Worm (Caenorhabditis elegans) whole organism, L4 larva: ENCODE results near the gene Y97E10AR.8.

ENCODE experiments used
- ZK546.5 ChIP-seq, 2 experiments: sonication (generic microtip); optimal IDR thresholded peaks; 2 replicates each; lab custom pipeline; 2017; ENCODE audit warnings: missing biosample characterization in 2 of 2, missing genetic modification characterization in 2 of 2
- aly-2 ChIP-seq: sonication (generic microtip); optimal IDR thresholded peaks from 2 replicates; lab custom pipeline; 2018; ENCODE audit warnings: missing biosample characterization, missing genetic modification characterization
- dmd-9 ChIP-seq: fragments of 200-800 bp; sonication (Bioruptor generic); IDR thresholded peaks from 2 replicates; pipeline ENCODE4 v1.3.6; 2022; ENCODE audit warnings: missing genetic modification reagents, missing genetic modification characterization, missing compliant biosample characterization
- madf-5 ChIP-seq, 2 experiments: fragments of 200-800 bp; sonication (Bioruptor generic); IDR thresholded peaks; 2 replicates each; pipeline ENCODE4 v1.3.6; 2022; ENCODE audit warnings: missing compliant biosample characterization in 2 of 2, missing genetic modification characterization in 2 of 2
- mep-1 ChIP-seq: fragments of 150-350 bp; sonication (generic microtip); optimal IDR thresholded peaks from 3 replicates; lab custom pipeline; 2014; ENCODE audit warnings: missing biosample characterization, missing genetic modification characterization
- nhr-111 ChIP-seq: fragments of 200-800 bp; sonication (Bioruptor generic); optimal IDR thresholded peaks from 2 replicates; lab custom pipeline; 2018; ENCODE audit warnings: mild to moderate bottlenecking, missing genetic modification characterization, missing compliant biosample characterization
- php-3 ChIP-seq: fragments of 200-800 bp; sonication (Bioruptor generic); IDR thresholded peaks from 2 replicates; pipeline ENCODE4 v1.3.6; 2022; ENCODE audit warnings: missing genetic modification reagents, missing genetic modification characterization, missing compliant biosample characterization

- TF ChIP-seq php-3 (GFP tag; lab: Robert Waterston, UW) (no peak), dmd-9 (GFP tag; lab: Robert Waterston, UW) (no peak), nhr-111 (no peak), madf-5 (GFP tag; IDR thresholded peaks at IDR 0.05; lab: Robert Waterston, UW) (no peak), mep-1 (no peak), ZK546.5 (tag; optimal IDR thresholded peaks at IDR 0.05; lab: Kevin White, UChicago) (no peak), aly-2 (tag; lab: Kevin White, UChicago) (no peak)
Observed at ce11 chrV:8028825-8029489, 23.9 kb downstream of the Y97E10AR.8 start, which contains the start of gene oma-2.
